Worm (Caenorhabditis elegans) whole organism, late embryonic: Measurements from ENCODE around the gene srh-178.

Experiments used
- F13H6.1 ChIP-seq: sonication (generic microtip); optimal IDR thresholded peaks from 2 replicates; lab custom pipeline; 2016; ENCODE audit warnings: missing genetic modification characterization, missing compliant biosample characterization
- K09A11.1 ChIP-seq: sonication (generic microtip); optimal IDR thresholded peaks from 2 replicates; lab custom pipeline; 2017; ENCODE audit warnings: antibody characterized with exemption, mild to moderate bottlenecking, missing genetic modification characterization, missing compliant biosample characterization; ENCODE audit not compliant: insufficient read depth
- Y22D7AL.16 ChIP-seq: sonication (generic microtip); optimal IDR thresholded peaks from 2 replicates; lab custom pipeline; 2016; ENCODE audit warnings: missing genetic modification characterization, missing compliant biosample characterization
- ahr-1 ChIP-seq: sonication (generic microtip); optimal IDR thresholded peaks from 2 replicates; lab custom pipeline; 2016; ENCODE audit warnings: missing genetic modification characterization, missing compliant biosample characterization
- ama-1 ChIP-seq: fragments of 150-350 bp; optimal IDR thresholded peaks from 2 replicates; lab custom pipeline; 2014
- ceh-22 ChIP-seq: sonication (generic microtip); optimal IDR thresholded peaks from 2 replicates; lab custom pipeline; 2017; ENCODE audit warnings: missing biosample characterization, missing genetic modification characterization
- dmd-4 ChIP-seq: sonication (generic microtip); optimal IDR thresholded peaks from 2 replicates; lab custom pipeline; 2016; ENCODE audit warnings: borderline replicate concordance, missing genetic modification characterization, missing compliant biosample characterization
- elt-2 ChIP-seq: sonication (generic microtip); optimal IDR thresholded peaks from 2 replicates; lab custom pipeline; 2016; ENCODE audit warnings: missing genetic modification reagents, missing genetic modification characterization, missing compliant biosample characterization
- hlh-15 ChIP-seq: sonication (generic microtip); optimal IDR thresholded peaks from 2 replicates; lab custom pipeline; 2016; ENCODE audit warnings: missing genetic modification characterization, missing compliant biosample characterization
- nhr-11 ChIP-seq: fragments of 150-350 bp; optimal IDR thresholded peaks from 2 replicates; lab custom pipeline; 2014; ENCODE audit warnings: missing biosample characterization, missing genetic modification characterization
- npax-4 ChIP-seq: sonication (generic microtip); optimal IDR thresholded peaks from 2 replicates; lab custom pipeline; 2016; ENCODE audit warnings: missing genetic modification characterization, missing compliant biosample characterization
- unc-55 ChIP-seq: sonication (generic microtip); optimal IDR thresholded peaks from 2 replicates; lab custom pipeline; 2017; ENCODE audit warnings: missing biosample characterization, missing genetic modification reagents, missing genetic modification characterization
- unc-86 ChIP-seq: sonication (generic microtip); optimal IDR thresholded peaks from 2 replicates; lab custom pipeline; 2016; ENCODE audit warnings: missing genetic modification characterization, missing compliant biosample characterization

DNA sequence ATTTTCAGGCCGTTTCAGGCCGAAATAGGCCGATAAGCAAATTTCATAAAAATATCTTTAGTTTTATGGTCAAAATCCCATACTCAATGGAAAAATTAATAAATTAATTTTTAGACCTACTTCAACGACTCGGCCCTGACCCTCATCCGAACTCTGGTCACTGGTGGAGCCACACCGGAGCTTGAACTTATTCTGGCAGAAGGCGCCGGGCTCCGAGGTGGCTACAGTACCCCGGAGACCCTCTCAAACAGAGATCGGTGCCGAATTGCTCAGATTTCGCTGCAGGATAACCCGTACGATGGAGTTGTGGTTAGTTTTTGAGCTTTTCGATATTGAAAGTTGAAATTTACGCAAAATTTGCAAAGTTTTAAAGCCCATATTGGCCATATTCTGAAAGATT, 26.6 kb upstream of the srh-178 start:
- no peak for TF ChIP-seq npax-4 (tag; lab: Kevin White, UChicago)
- no peak for TF ChIP-seq K09A11.1 (tag; lab: Kevin White, UChicago)
- no peak for TF ChIP-seq nhr-11 (tag; lab: Kevin White, UChicago)
- TF ChIP-seq hlh-15 (tag; lab: Kevin White, UChicago) = no peak
- no peak for TF ChIP-seq F13H6.1 (tag; lab: Kevin White, UChicago)
- TF ChIP-seq dmd-4 (tag; lab: Kevin White, UChicago) = no peak
- TF ChIP-seq ceh-22 (tag; lab: Kevin White, UChicago) = no peak
- no peak for TF ChIP-seq ama-1 (lab: Kevin White, UChicago)
- no peak for TF ChIP-seq unc-86 (tag; lab: Kevin White, UChicago)
- no peak for TF ChIP-seq unc-55 (GFP tag; lab: Kevin White, UChicago)
- TF ChIP-seq Y22D7AL.16 (tag; lab: Kevin White, UChicago) = no peak
- no peak for TF ChIP-seq elt-2
- no peak for TF ChIP-seq ahr-1
